Fruit fly (Drosophila melanogaster): ENCODE data around the gene Srr.

DNA sequence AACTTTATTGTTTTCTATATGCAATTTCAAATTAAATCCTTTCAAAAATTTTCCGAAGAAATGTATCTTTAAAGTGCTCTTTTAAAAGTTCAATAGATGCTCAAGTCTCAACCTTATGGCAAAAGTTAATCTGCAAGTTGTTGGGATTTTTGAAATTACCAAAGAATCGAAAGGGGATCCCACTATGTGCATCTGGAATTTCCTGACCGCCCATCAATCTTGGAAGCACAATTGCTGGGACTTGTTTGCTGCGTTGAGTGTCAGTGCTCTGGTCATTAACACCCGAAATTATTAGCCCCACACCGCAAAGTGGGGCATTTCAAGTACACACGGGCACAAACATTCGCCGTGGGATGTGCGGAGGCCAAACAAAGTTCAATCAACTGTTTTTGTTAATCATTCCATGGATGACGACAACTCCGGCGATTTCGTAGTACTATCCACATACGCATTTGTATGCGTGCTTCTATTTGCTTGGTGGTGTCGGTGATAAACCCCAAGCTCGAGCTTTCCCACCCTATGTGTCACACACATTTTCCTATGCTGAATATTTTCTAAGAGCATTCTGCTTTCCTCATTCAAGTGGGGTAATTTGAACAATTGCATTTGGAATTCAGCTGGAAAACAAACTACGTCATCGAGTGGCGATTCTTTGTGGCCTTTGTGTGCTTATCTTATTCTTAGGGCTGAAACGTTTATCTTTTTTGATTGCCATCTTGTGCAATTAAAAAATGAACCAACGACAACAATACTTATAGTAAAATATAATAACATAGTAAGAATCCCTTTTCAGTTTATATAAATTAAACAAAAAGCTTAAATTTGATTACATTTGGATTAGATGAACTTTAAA lies 27.6 kb upstream of the Srr start:
- no peak for TF ChIP-seq cnc (optimal IDR thresholded peaks at IDR 0.05)
- TF ChIP-seq tj (GFP tag; optimal IDR thresholded peaks at IDR 0.05): no peak
- TF ChIP-seq CG14711 (tag; optimal IDR thresholded peaks at IDR 0.05): no peak
- TF ChIP-seq Mnt (GFP tag; optimal IDR thresholded peaks at IDR 0.05): no peak
- no peak for TF ChIP-seq CG11617 (GFP tag; optimal IDR thresholded peaks at IDR 0.05)
